Worm (Caenorhabditis elegans) whole organism, late embryonic: Measurements from ENCODE around the gene srw-67.

Experiments used
- ceh-34 ChIP-seq: sonication (generic microtip); optimal IDR thresholded peaks from 2 replicates; lab custom pipeline; 2016; ENCODE audit warnings: mild to moderate bottlenecking, missing genetic modification characterization, missing compliant biosample characterization
- ceh-9 ChIP-seq: sonication (generic microtip); optimal IDR thresholded peaks from 2 replicates; lab custom pipeline; 2016; ENCODE audit warnings: mild to moderate bottlenecking, missing genetic modification characterization, inconsistent platforms, missing compliant biosample characterization
- ets-4 ChIP-seq: sonication (generic microtip); optimal IDR thresholded peaks from 2 replicates; lab custom pipeline; 2016; ENCODE audit warnings: missing genetic modification characterization, missing compliant biosample characterization
- nhr-11 ChIP-seq: fragments of 150-350 bp; optimal IDR thresholded peaks from 2 replicates; lab custom pipeline; 2014; ENCODE audit warnings: missing biosample characterization, missing genetic modification characterization
- pax-1 ChIP-seq: fragments of 150-350 bp; optimal IDR thresholded peaks from 2 replicates; lab custom pipeline; 2014; ENCODE audit warnings: missing biosample characterization, missing genetic modification characterization
- pqm-1 ChIP-seq: sonication (generic microtip); optimal IDR thresholded peaks from 2 replicates; lab custom pipeline; 2016; ENCODE audit warnings: missing genetic modification characterization, missing compliant biosample characterization
- rnt-1 ChIP-seq: sonication (generic microtip); optimal IDR thresholded peaks from 2 replicates; lab custom pipeline; 2016; ENCODE audit warnings: missing genetic modification characterization, missing compliant biosample characterization
- sox-2 ChIP-seq: fragments of 200-800 bp; sonication (Bioruptor generic); IDR thresholded peaks from 2 replicates; pipeline ENCODE4 v1.3.6; 2022; ENCODE audit warnings: missing genetic modification reagents, missing genetic modification characterization, missing compliant biosample characterization
- unc-42 ChIP-seq: sonication (generic microtip); optimal IDR thresholded peaks from 2 replicates; lab custom pipeline; 2016; ENCODE audit warnings: missing genotype, missing genetic modification characterization, missing compliant biosample characterization
- zip-5 ChIP-seq: sonication (generic microtip); optimal IDR thresholded peaks from 2 replicates; lab custom pipeline; 2016; ENCODE audit warnings: missing genetic modification characterization, missing compliant biosample characterization

- TF ChIP-seq sox-2 (GFP tag; lab: Robert Waterston, UW) (no peak), ceh-9 (tag; lab: Kevin White, UChicago) (no peak), unc-42 (tag; lab: Kevin White, UChicago) (no peak), zip-5 (tag; lab: Kevin White, UChicago) (no peak), ets-4 (tag; lab: Kevin White, UChicago) (no peak), pax-1 (tag; lab: Kevin White, UChicago) (no peak), nhr-11 (tag; lab: Kevin White, UChicago) (no peak), pqm-1 (tag; lab: Kevin White, UChicago) (no peak), rnt-1 (tag; lab: Kevin White, UChicago) (no peak), ceh-34 (tag; lab: Kevin White, UChicago) (no peak)
Observed at ce11 chrV:7415780-7416428, 1.6 kb upstream of the srw-67 start, which contains the start of gene F18E3.13.
